Worm (Caenorhabditis elegans) whole organism, L2 larva: ENCODE results near the gene gst-38.
"Not testable (repeated sequence)": the region's sequence is repeated elsewhere in the genome, so short reads cannot be mapped to it uniquely, and the experiment has no call there.

Experiments used
- C34F6.9 ChIP-seq: fragments of 150-350 bp; optimal IDR thresholded peaks from 2 replicates; lab custom pipeline; 2014; ENCODE audit warnings: missing biosample characterization, missing genetic modification characterization
- F13H6.1 ChIP-seq: sonication (generic microtip); optimal IDR thresholded peaks from 2 replicates; lab custom pipeline; 2016; ENCODE audit warnings: missing genetic modification characterization, missing compliant biosample characterization
- R02D3.7 ChIP-seq: fragments of 150-350 bp; optimal IDR thresholded peaks from 2 replicates; lab custom pipeline; 2014; ENCODE audit warnings: missing biosample characterization, missing genetic modification characterization
- Y55F3AM.14 ChIP-seq: fragments of 200-800 bp; sonication (Bioruptor generic); optimal IDR thresholded peaks from 2 replicates; lab custom pipeline; 2018; ENCODE audit warnings: mild to moderate bottlenecking, missing genetic modification characterization, missing compliant biosample characterization
- ZK546.5 ChIP-seq: sonication (generic microtip); optimal IDR thresholded peaks from 2 replicates; lab custom pipeline; 2017; ENCODE audit warnings: missing biosample characterization, missing genetic modification characterization
- alr-1 ChIP-seq: fragments of 150-350 bp; optimal IDR thresholded peaks from 2 replicates; lab custom pipeline; 2014; ENCODE audit warnings: missing biosample characterization, missing genetic modification characterization
- aly-2 ChIP-seq: fragments of 150-350 bp; optimal IDR thresholded peaks from 2 replicates; lab custom pipeline; 2014; ENCODE audit warnings: missing biosample characterization, missing genetic modification characterization
- ama-1 ChIP-seq: fragments of 150-350 bp; optimal IDR thresholded peaks from 2 replicates; lab custom pipeline; 2018; ENCODE audit warnings: inconsistent platforms
- blmp-1 ChIP-seq: sonication (generic microtip); optimal IDR thresholded peaks from 2 replicates; lab custom pipeline; 2017; ENCODE audit warnings: missing genetic modification characterization, mild to moderate bottlenecking, missing compliant biosample characterization, antibody characterized with exemption, moderate library complexity; ENCODE audit not compliant: insufficient read depth
- elt-1 ChIP-seq: fragments of 150-350 bp; optimal IDR thresholded peaks from 2 replicates; lab custom pipeline; 2014; ENCODE audit warnings: missing biosample characterization, missing genetic modification characterization
- fos-1 ChIP-seq: fragments of 150-350 bp; optimal IDR thresholded peaks from 2 replicates; lab custom pipeline; 2014; ENCODE audit warnings: missing biosample characterization, missing genetic modification characterization
- lin-39 ChIP-seq: fragments of 150-350 bp; optimal IDR thresholded peaks from 2 replicates; lab custom pipeline; 2014; ENCODE audit warnings: missing biosample characterization, missing genetic modification reagents, missing genetic modification characterization
- mab-5 ChIP-seq: fragments of 150-350 bp; optimal IDR thresholded peaks from 2 replicates; lab custom pipeline; 2014; ENCODE audit warnings: missing biosample characterization, missing genetic modification characterization
- mbf-1 ChIP-seq: sonication (generic microtip); optimal IDR thresholded peaks from 2 replicates; lab custom pipeline; 2017; ENCODE audit warnings: missing biosample characterization, missing genetic modification characterization
- nhr-11 ChIP-seq: fragments of 150-350 bp; optimal IDR thresholded peaks from 2 replicates; lab custom pipeline; 2014; ENCODE audit warnings: missing biosample characterization, missing genetic modification characterization
- nhr-12 ChIP-seq: fragments of 150-350 bp; optimal IDR thresholded peaks from 2 replicates; lab custom pipeline; 2014; ENCODE audit warnings: missing biosample characterization, missing genetic modification characterization
- nhr-21 ChIP-seq: fragments of 150-350 bp; optimal IDR thresholded peaks from 2 replicates; lab custom pipeline; 2014; ENCODE audit warnings: missing biosample characterization, missing genetic modification characterization
- nhr-23 ChIP-seq: fragments of 150-350 bp; optimal IDR thresholded peaks from 2 replicates; lab custom pipeline; 2014; ENCODE audit warnings: missing biosample characterization, missing genetic modification reagents, missing genetic modification characterization
- nhr-237 ChIP-seq: fragments of 150-350 bp; optimal IDR thresholded peaks from 2 replicates; lab custom pipeline; 2014; ENCODE audit warnings: missing biosample characterization, missing genetic modification characterization
- nhr-6 ChIP-seq: fragments of 150-350 bp; optimal IDR thresholded peaks from 2 replicates; lab custom pipeline; 2014; ENCODE audit warnings: missing biosample characterization, missing genetic modification characterization
- nhr-77 ChIP-seq: fragments of 150-350 bp; optimal IDR thresholded peaks from 2 replicates; lab custom pipeline; 2014; ENCODE audit warnings: missing biosample characterization, missing genetic modification characterization
- sma-3 ChIP-seq: sonication (generic microtip); optimal IDR thresholded peaks from 2 replicates; lab custom pipeline; 2016; ENCODE audit warnings: missing genetic modification reagents, missing genetic modification characterization, missing compliant biosample characterization
- sma-9 ChIP-seq, 2 experiments: fragments of 150-350 bp in 1 of 2; sonication (generic microtip) in 1 of 2; optimal IDR thresholded peaks; 2 replicates each; lab custom pipeline; 2014 to 2016; ENCODE audit warnings: missing genetic modification characterization in 2 of 2, mild to moderate bottlenecking in 1 of 2, missing biosample characterization in 1 of 2, missing compliant biosample characterization in 1 of 2, missing genetic modification reagents in 1 of 2, moderate library complexity in 1 of 2
- snpc-4 ChIP-seq: fragments of 150-350 bp; optimal IDR thresholded peaks from 2 replicates; lab custom pipeline; 2014; ENCODE audit warnings: missing biosample characterization, missing genetic modification characterization
- unc-39 ChIP-seq: fragments of 150-350 bp; optimal IDR thresholded peaks from 2 replicates; lab custom pipeline; 2014; ENCODE audit warnings: missing biosample characterization, missing genetic modification characterization
- unc-55 ChIP-seq: fragments of 150-350 bp; sonication (generic microtip); optimal IDR thresholded peaks from 3 replicates; lab custom pipeline; 2014; ENCODE audit warnings: missing biosample characterization, missing genetic modification reagents, missing genetic modification characterization
- ztf-1 ChIP-seq: fragments of 200-800 bp; sonication (Bioruptor generic); conservative IDR thresholded peaks from 2 replicates; pipeline ENCODE4 v1.3.6; 2022; ENCODE audit warnings: missing genetic modification characterization, missing compliant biosample characterization
- ztf-11 ChIP-seq: sonication (generic microtip); optimal IDR thresholded peaks from 2 replicates; lab custom pipeline; 2017; ENCODE audit warnings: missing biosample characterization, missing genetic modification characterization

Gene gst-38

ce11 chrV:15913714-15914113 is 2.2 kb downstream of the gst-38 start, which contains the start of gene F35E8.7:
TSS of gene F35E8.7 (plus strand) at chrV:15914014.
- TF ChIP-seq nhr-23 (tag; lab: Kevin White, UChicago) (no peak), sma-9 (GFP tag; optimal IDR thresholded peaks at IDR 0.05; lab: Kevin White, UChicago) (no peak), sma-9 (tag; optimal IDR thresholded peaks at IDR 0.05; lab: Kevin White, UChicago) (no peak), F13H6.1 (tag; lab: Kevin White, UChicago) (no peak), ztf-1 (GFP tag; lab: Robert Waterston, UW) (no peak)

ce11 chrV:15912677-15913076 is 3.2 kb downstream of the gst-38 start:
- no peak for TF ChIP-seq F13H6.1 (tag; lab: Kevin White, UChicago)
- TF ChIP-seq unc-55 (GFP tag; lab: Kevin White, UChicago) = no peak
- no peak for TF ChIP-seq ztf-1 (GFP tag; lab: Robert Waterston, UW)
- TF ChIP-seq mbf-1 (tag; lab: Kevin White, UChicago) = no peak
- TF ChIP-seq nhr-23 (tag; lab: Kevin White, UChicago) = no peak
- no peak for TF ChIP-seq nhr-12
- no peak for TF ChIP-seq sma-9 (GFP tag; optimal IDR thresholded peaks at IDR 0.05; lab: Kevin White, UChicago)
- TF ChIP-seq sma-9 (tag; optimal IDR thresholded peaks at IDR 0.05; lab: Kevin White, UChicago) = no peak
- no peak for TF ChIP-seq ztf-11
- no peak for TF ChIP-seq blmp-1 (tag; lab: Kevin White, UChicago)
- TF ChIP-seq Y55F3AM.14 (GFP tag; lab: Kevin White, UChicago) = no peak
- no peak for TF ChIP-seq nhr-77 (tag; lab: Kevin White, UChicago)
- TF ChIP-seq nhr-11 (tag; lab: Kevin White, UChicago) = no peak

- TF ChIP-seq sma-3 (no peak), lin-39 (no peak), F13H6.1 (tag; lab: Kevin White, UChicago) (no peak)
- TF ChIP-seq, all 48 proteins: peak for 0
These were observed 4.0 kb downstream of the gst-38 start, which contains the start of gene F35E8.6 for ce11 chrV:15911848-15912247. TSS of gene F35E8.6 (plus strand) at chrV:15912148.

- not testable (repeated sequence) for TF ChIP-seq lin-39; ztf-11; elt-1 (tag; lab: Kevin White, UChicago)
These were observed 10.3 kb downstream of the gst-38 start, which contains the start of the genes F35E8.1 and F35E8.2 for ce11 chrV:15905530-15905929. TSS of gene F35E8.1 (minus strand) at chrV:15905630. TSS of gene F35E8.2 (plus strand) at chrV:15905661.

ce11 chrV:15900564-15900963 is 15.3 kb downstream of the gst-38 start:
- TF ChIP-seq unc-39 (tag; lab: Kevin White, UChicago) (no peak), mab-5 (no peak), unc-55 (GFP tag; lab: Kevin White, UChicago) (no peak), sma-9 (GFP tag; optimal IDR thresholded peaks at IDR 0.05; lab: Kevin White, UChicago) (no peak), sma-9 (tag; optimal IDR thresholded peaks at IDR 0.05; lab: Kevin White, UChicago) (no peak), nhr-21 (no peak), nhr-12 (no peak), nhr-77 (tag; lab: Kevin White, UChicago) (no peak), blmp-1 (tag; lab: Kevin White, UChicago) (no peak), ama-1 (no peak), nhr-6 (tag; lab: Kevin White, UChicago) (no peak)

ce11 chrV:15899696-15900095 is 16.2 kb downstream of the gst-38 start, which contains the start of gene T06C12.14:
TSS of gene T06C12.14 (plus strand) at chrV:15899996.
- TF ChIP-seq snpc-4 (tag; lab: Kevin White, UChicago) (no peak), ztf-11 (no peak), alr-1 (tag; lab: Kevin White, UChicago) (no peak), R02D3.7 (no peak)

- no peak for TF ChIP-seq mbf-1 (tag; lab: Kevin White, UChicago)
- no peak for TF ChIP-seq sma-3
- TF ChIP-seq F13H6.1 (tag; lab: Kevin White, UChicago) = no peak
- no peak for TF ChIP-seq alr-1 (tag; lab: Kevin White, UChicago)
These were observed 18.2 kb downstream of the gst-38 start, which contains the start of gene str-60 for ce11 chrV:15897696-15898095. TSS of gene str-60 (plus strand) at chrV:15897996.

- TF ChIP-seq R02D3.7 (no peak), ZK546.5 (no peak), lin-39 (no peak), aly-2 (tag; lab: Kevin White, UChicago) (no peak), C34F6.9 (tag; lab: Kevin White, UChicago) (no peak), fos-1 (no peak), nhr-237 (tag; lab: Kevin White, UChicago) (no peak), nhr-11 (tag; lab: Kevin White, UChicago) (no peak)
These were observed 19.2 kb downstream of the gst-38 start, which contains the start of gene nhr-213 for ce11 chrV:15896671-15897070. TSS of gene nhr-213 (minus strand) at chrV:15896771.
